Worm (Caenorhabditis elegans): ENCODE measurements around the gene ins-10.

The ins-10 gene

DNA sequence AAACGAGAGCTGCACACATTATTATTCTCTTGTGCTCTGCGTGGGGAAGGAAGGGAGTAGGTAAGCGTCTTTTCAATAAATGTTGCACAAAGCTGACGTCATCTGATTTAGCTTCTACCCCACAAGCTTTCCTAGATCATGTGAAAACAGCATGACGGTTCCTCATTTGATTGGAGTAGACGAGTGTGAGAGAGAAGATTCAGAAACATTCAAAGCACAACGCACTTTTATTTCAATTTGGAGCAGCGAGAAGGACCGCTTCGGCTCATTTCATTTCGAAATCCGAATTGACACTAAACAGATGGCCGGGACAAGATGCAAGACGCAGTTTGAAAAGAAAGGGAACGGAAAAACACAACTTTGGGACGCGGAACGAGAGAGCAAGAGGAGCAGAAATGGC lies 29.4 kb upstream of the ins-10 start:
- TF ChIP-seq tra-4 (tag; optimal IDR thresholded peaks at IDR 0.05) (no peak), ceh-36 (tag; optimal IDR thresholded peaks at IDR 0.05) (no peak), hmbx-1 (tag; optimal IDR thresholded peaks at IDR 0.05) (no peak), pes-1 (GFP tag; IDR thresholded peaks at IDR 0.05) (no peak), ets-7 (tag; optimal IDR thresholded peaks at IDR 0.05) (no peak), ceh-13 (GFP tag; optimal IDR thresholded peaks at IDR 0.05) (no peak), tbx-37 (GFP tag; conservative IDR thresholded peaks at IDR 0.05) (no peak), scrt-1 (GFP tag; IDR thresholded peaks at IDR 0.05) (no peak), ama-1 (optimal IDR thresholded peaks at IDR 0.05) (no peak)

DNA sequence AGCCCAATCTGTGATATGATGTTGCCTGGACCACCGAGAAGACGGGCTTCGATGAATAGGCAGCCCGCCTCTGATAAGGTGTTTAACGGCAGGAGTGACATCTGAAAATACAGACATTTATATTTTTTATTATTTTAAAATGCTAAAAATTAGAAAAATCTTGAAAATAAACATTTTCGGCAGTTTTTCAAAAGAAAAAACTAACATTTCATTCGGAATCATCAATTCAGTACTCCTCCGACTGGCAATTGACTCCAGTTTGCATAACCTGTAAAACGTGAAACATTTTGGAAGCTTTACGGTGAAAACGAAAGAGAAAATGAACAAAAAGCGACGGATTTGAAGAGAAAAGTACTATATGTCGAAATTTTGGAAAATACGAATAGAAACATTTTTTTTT lies 27.9 kb upstream of the ins-10 start, which contains the start of gene ric-7:
TSS of gene ric-7 (minus strand) at position 101 of the 400 bp plus-strand sequence.
- no peak for TF ChIP-seq flt-1 (GFP tag; IDR thresholded peaks at IDR 0.05)
- TF ChIP-seq tbx-11 (GFP tag; IDR thresholded peaks at IDR 0.05): peak; percentile 29; the same call in 1 of the 2 replicates

DNA sequence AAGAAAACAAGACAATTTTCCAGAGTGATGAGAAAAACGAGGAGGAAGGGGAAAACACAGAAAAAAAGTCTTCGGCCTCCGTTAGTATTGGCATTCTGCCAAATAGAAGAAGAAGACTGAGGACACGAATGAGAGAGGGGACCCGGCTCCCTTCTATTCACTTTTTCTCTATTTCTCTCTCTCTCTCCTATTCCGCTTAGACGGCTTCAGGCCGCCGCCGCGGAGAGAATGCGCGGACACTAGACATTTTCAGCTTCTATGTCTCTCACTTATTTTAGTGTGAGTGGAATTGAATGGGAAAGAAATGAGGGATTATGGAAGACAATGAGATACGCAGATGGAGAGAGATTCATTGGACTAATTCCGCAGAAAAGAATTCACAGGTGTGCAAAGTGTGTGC lies 26.9 kb upstream of the ins-10 start:
- TF ChIP-seq B0310.2 (tag; optimal IDR thresholded peaks at IDR 0.05) (no peak), aly-1 (tag; optimal IDR thresholded peaks at IDR 0.05) (no peak), pes-1 (GFP tag; IDR thresholded peaks at IDR 0.05) (no peak), hmbx-1 (tag; optimal IDR thresholded peaks at IDR 0.05) (no peak), flt-1 (GFP tag; IDR thresholded peaks at IDR 0.05) (no peak), tbx-37 (GFP tag; conservative IDR thresholded peaks at IDR 0.05) (no peak), scrt-1 (GFP tag; IDR thresholded peaks at IDR 0.05) (no peak), F13C5.2 (tag; optimal IDR thresholded peaks at IDR 0.05) (no peak)

DNA sequence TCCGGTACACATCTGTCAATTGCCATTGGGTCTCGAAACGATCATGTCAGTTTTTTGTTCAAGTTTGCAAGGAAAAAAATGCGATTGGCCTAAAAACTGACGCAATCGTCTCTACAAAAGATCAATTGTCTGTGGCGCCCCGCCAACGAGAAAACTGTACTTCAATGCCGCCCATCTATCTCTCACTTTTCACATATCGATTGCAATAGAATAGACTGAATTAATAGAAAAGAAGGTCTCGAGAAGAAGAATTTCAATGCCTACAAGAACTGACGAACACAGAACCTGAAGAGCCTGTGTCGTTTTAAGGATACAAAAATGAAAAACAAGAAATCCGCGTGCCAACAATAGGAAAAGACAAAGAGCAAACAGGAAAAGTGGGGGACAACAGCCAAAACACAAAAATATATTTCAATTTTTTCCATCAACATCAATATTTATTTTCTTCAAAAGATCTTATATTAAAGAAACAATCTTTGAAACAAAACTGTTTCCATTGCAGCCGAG lies 25.3 kb upstream of the ins-10 start:
- TF ChIP-seq scrt-1 (GFP tag; IDR thresholded peaks at IDR 0.05) (no peak), ama-1 (optimal IDR thresholded peaks at IDR 0.05) (peak; percentile 35)

DNA sequence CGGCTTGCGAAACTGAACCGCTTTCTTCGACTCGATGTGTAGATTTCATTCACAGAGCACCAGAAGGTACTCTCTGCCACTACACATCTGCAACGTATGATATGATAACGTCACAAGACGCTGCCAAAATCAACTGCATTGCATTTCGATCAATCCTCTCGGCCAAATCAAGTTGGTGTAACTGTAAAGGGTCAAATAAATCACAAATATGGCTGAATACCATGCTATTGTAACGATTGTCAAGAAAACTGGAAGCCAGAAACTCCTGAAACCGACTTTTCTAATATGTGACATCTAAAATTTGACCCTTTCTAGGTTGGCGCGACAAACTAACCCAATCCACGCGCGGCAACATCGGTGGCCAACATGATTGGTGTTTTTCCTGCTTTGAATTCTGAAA lies 23.7 kb upstream of the ins-10 start:
- TF ChIP-seq ets-7 (tag; optimal IDR thresholded peaks at IDR 0.05) (no peak), tbx-11 (GFP tag; IDR thresholded peaks at IDR 0.05) (no peak), B0310.2 (tag; optimal IDR thresholded peaks at IDR 0.05) (no peak), ama-1 (optimal IDR thresholded peaks at IDR 0.05) (no peak), pes-1 (GFP tag; IDR thresholded peaks at IDR 0.05) (no peak), aly-1 (tag; optimal IDR thresholded peaks at IDR 0.05) (no peak), hmbx-1 (tag; optimal IDR thresholded peaks at IDR 0.05) (no peak), flt-1 (GFP tag; IDR thresholded peaks at IDR 0.05) (no peak), tra-4 (tag; optimal IDR thresholded peaks at IDR 0.05) (no peak), ceh-13 (GFP tag; optimal IDR thresholded peaks at IDR 0.05) (no peak)

DNA sequence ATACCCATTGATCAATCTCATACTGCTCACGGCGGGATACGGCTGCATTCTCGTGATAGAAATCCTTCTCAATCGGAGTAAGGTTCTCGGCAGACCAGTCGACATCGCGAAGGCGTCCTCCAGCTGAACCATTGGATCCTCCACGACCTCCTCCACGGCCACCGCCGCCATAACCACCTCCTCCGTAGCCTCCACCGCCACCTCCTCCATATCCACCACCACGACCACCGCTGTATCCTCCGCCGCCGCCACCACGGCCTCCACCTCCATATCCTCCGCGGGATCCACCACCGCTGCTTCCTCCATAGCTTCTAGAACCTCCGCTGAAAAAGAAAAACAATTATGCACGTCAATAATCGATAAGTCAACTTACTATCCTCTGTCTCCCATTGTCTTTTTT lies 22.3 kb upstream of the ins-10 start:
- no peak; the same call in 1 of the 2 replicates for TF ChIP-seq flt-1 (GFP tag; IDR thresholded peaks at IDR 0.05)
- TF ChIP-seq scrt-1 (GFP tag; IDR thresholded peaks at IDR 0.05): peak; percentile 38; the same call in 1 of the 2 replicates

DNA sequence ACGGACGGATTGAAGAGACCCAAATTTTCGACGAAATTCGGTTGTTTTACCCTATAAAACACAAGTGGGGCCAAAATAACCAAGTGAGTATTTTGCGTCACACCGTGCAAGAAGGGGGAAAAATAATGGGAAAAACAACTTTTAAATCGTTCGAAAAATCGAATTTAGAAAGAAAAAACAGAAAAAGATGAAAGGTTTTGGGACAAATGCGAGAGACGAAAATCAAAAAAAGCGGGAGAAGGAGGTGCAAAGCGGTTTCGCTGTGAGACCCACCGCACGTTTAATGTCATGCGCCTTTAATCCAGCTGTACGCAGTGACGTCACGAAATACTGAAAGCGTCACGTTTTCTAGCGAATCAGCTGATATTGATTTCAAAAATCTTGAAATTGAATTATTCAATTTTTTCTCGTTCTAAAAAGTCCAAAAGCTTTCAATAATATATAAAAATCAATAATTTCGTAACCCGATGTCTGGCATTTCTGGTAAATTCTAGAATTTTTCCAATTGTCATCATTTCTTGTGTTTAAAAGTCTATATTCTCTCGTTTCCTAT lies 21.7 kb upstream of the ins-10 start, which contains the start of the genes ddx-17 and aip-1:
TSS of gene ddx-17 (minus strand) at position 51 of the 553 bp plus-strand sequence.
TSS of gene aip-1 (plus strand) at position 332 of the 553 bp plus-strand sequence.
- TF ChIP-seq ama-1 (optimal IDR thresholded peaks at IDR 0.05) (peak; percentile 18), aly-1 (tag; optimal IDR thresholded peaks at IDR 0.05) (no peak), F13C5.2 (tag; optimal IDR thresholded peaks at IDR 0.05) (peak; percentile 42), hmg-4 (GFP tag; optimal IDR thresholded peaks at IDR 0.05) (no peak), sea-1 (GFP tag; conservative IDR thresholded peaks at IDR 0.05) (no peak)

DNA sequence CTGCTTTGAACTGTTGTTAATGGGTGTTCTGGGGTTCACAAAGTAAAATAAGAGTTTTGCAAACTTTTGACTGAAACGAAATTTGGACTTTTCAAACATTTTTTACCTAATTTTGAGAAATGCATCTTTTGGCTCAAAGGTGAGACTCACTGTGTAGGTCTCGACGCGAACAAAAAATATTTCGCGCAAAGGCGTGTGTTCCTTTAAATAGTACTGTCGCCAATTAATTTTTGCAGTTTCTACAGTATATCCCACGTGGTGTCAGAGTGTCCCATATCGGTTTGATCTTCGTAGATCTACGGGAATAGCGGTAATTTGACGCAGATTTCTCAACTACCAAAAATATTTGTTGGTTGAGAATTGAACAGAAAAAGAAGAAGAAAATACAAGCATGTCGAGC lies 20.1 kb upstream of the ins-10 start:
- TF ChIP-seq scrt-1 (GFP tag; IDR thresholded peaks at IDR 0.05) (no peak), hmg-4 (GFP tag; optimal IDR thresholded peaks at IDR 0.05) (no peak), ceh-36 (tag; optimal IDR thresholded peaks at IDR 0.05) (no peak), tbx-11 (GFP tag; IDR thresholded peaks at IDR 0.05) (no peak), tra-4 (tag; optimal IDR thresholded peaks at IDR 0.05) (no peak), pes-1 (GFP tag; IDR thresholded peaks at IDR 0.05) (no peak), ama-1 (optimal IDR thresholded peaks at IDR 0.05) (no peak), tbx-37 (GFP tag; conservative IDR thresholded peaks at IDR 0.05) (no peak), aly-1 (tag; optimal IDR thresholded peaks at IDR 0.05) (no peak), B0310.2 (tag; optimal IDR thresholded peaks at IDR 0.05) (no peak), ceh-13 (GFP tag; optimal IDR thresholded peaks at IDR 0.05) (no peak)

DNA sequence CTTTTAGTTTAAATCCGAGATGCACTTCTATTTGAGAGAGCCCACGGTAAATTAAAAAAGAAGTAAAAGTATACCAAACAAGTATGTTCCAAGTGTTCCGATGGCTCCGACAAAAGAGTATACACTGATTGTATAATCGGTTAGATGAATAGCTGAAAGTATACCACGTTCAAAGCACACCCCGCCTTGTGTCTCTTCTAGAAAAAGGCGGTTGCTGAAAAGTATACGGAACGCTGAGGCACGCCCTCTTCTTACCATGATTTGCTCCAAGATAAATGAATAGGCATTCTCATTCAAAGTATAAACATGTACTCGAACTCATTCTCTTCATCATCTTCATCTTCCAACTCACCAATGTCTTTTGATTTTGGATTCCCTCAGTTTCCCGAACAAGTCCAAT lies 19.4 kb upstream of the ins-10 start, which contains the start of gene end-3:
TSS of gene end-3 (plus strand) at position 301 of the 400 bp plus-strand sequence.
- no peak for TF ChIP-seq F13C5.2 (tag; optimal IDR thresholded peaks at IDR 0.05)
- no peak for TF ChIP-seq tbx-37 (GFP tag; conservative IDR thresholded peaks at IDR 0.05)
- no peak for TF ChIP-seq ama-1 (optimal IDR thresholded peaks at IDR 0.05)
- TF ChIP-seq ceh-13 (GFP tag; optimal IDR thresholded peaks at IDR 0.05): no peak
- no peak for TF ChIP-seq B0310.2 (tag; optimal IDR thresholded peaks at IDR 0.05)
- TF ChIP-seq hmg-4 (GFP tag; optimal IDR thresholded peaks at IDR 0.05): no peak
- no peak for TF ChIP-seq aly-1 (tag; optimal IDR thresholded peaks at IDR 0.05)
- TF ChIP-seq scrt-1 (GFP tag; IDR thresholded peaks at IDR 0.05): no peak
- TF ChIP-seq hmbx-1 (tag; optimal IDR thresholded peaks at IDR 0.05): no peak
- TF ChIP-seq hnd-1 (tag; optimal IDR thresholded peaks at IDR 0.05): no peak
- no peak for TF ChIP-seq ceh-36 (tag; optimal IDR thresholded peaks at IDR 0.05)

Measured in whole organism, early embryonic.